Fruit fly (Drosophila melanogaster) ovary, adult (tissue): ENCODE results near the gene CG14830.

Experiments used
- CG17801 ChIP-seq: fragments of 200-800 bp; optimal IDR thresholded peaks from 2 replicates; lab custom pipeline; 2019; ENCODE audit warnings: missing biosample characterization, mild to moderate bottlenecking, missing genetic modification characterization, moderate library complexity; ENCODE audit not compliant: partially characterized antibody

The CG14830 gene

dm6 chr3L:7263757-7264516 lies at the start of gene CG14830:
CG14830 (minus strand) TSS chr3L:7263920.
- TF ChIP-seq CG17801 (GFP tag; lab: Kevin White, UChicago), result peak; percentile 24

- TF ChIP-seq CG17801 (GFP tag; lab: Kevin White, UChicago), result no peak
These were observed 49.0 kb upstream of the CG14830 start, which contains the start of gene unc-13-4A for dm6 chr3L:7312754-7313153. unc-13-4A (minus strand) TSS chr3L:7312896.

- TF ChIP-seq CG17801 (GFP tag; lab: Kevin White, UChicago), result no peak
These were observed 36.9 kb upstream of the CG14830 start for dm6 chr3L:7300660-7301059.

- TF ChIP-seq CG17801 (GFP tag; lab: Kevin White, UChicago), result no peak
These were observed 19.8 kb upstream of the CG14830 start for dm6 chr3L:7283541-7283940.

- no peak for TF ChIP-seq CG17801 (GFP tag; lab: Kevin White, UChicago)
These were observed 1.2 kb downstream of the CG14830 start for dm6 chr3L:7262471-7262870.

dm6 chr3L:7258267-7258666 lies 5.5 kb downstream of the CG14830 start:
- TF ChIP-seq CG17801 (GFP tag; lab: Kevin White, UChicago), result no peak

- no peak for TF ChIP-seq CG17801 (GFP tag; lab: Kevin White, UChicago)
These were observed 9.0 kb downstream of the CG14830 start for dm6 chr3L:7254724-7255123.

- peak; percentile 47 for TF ChIP-seq CG17801 (GFP tag; lab: Kevin White, UChicago)
These were observed 13.3 kb downstream of the CG14830 start, which contains the start of gene MED4 for dm6 chr3L:7250469-7250868. MED4 (minus strand) TSS chr3L:7250527.

- peak; percentile 15 for TF ChIP-seq CG17801 (GFP tag; lab: Kevin White, UChicago)
These were observed 14.6 kb downstream of the CG14830 start, which contains the start of gene Cdc27 for dm6 chr3L:7249167-7249566. Cdc27 (minus strand) TSS chr3L:7249340.

- TF ChIP-seq CG17801 (GFP tag; lab: Kevin White, UChicago), result peak; percentile 6
These were observed 19.8 kb downstream of the CG14830 start, which contains the start of the genes mRpL50 and mei-P22 for dm6 chr3L:7243775-7244438. mRpL50 (minus strand) TSS chr3L:7243933. mei-P22 (plus strand) TSS chr3L:7244388.

dm6 chr3L:7241217-7241859 lies 22.4 kb downstream of the CG14830 start, which contains the start of the genes RpL18 and Neos:
RpL18 (minus strand) TSS chr3L:7241351.
Neos (plus strand) TSS chr3L:7241628.
- TF ChIP-seq CG17801 (GFP tag; lab: Kevin White, UChicago), result peak; percentile 83

- TF ChIP-seq CG17801 (GFP tag; lab: Kevin White, UChicago), result no peak
These were observed 25.5 kb downstream of the CG14830 start, which contains the start of the genes CG14829 and BHD for dm6 chr3L:7238072-7238759. CG14829 (minus strand) TSS chr3L:7238122. BHD (plus strand) TSS chr3L:7238542.

dm6 chr3L:7234212-7234611 lies 29.5 kb downstream of the CG14830 start, which contains the start of gene CG14826:
CG14826 (plus strand) TSS chr3L:7234512.
- no peak for TF ChIP-seq CG17801 (GFP tag; lab: Kevin White, UChicago)
